Fruit fly (Drosophila melanogaster) whole organism, embryonic: ENCODE measurements around the gene pcm.

ENCODE experiments used
- Asciz ChIP-seq: fragments of 200-800 bp; sonication (Bioruptor generic); optimal IDR thresholded peaks from 2 replicates; lab custom pipeline; 2017; ENCODE audit warnings: missing biosample characterization, mild to moderate bottlenecking, missing genetic modification characterization, missing genetic modification reagents
- Bdp1 ChIP-seq: fragments of 200-800 bp; sonication (Bioruptor generic); optimal IDR thresholded peaks from 3 replicates; lab custom pipeline; 2016; ENCODE audit warnings: missing biosample characterization, missing genetic modification characterization
- Bteb2 ChIP-seq: fragments of 200-800 bp; sonication (Bioruptor generic); optimal IDR thresholded peaks from 2 replicates; lab custom pipeline; 2016; ENCODE audit warnings: missing biosample characterization, missing genetic modification characterization
- CG10147 ChIP-seq: fragments of 200-800 bp; sonication (Bioruptor generic); optimal IDR thresholded peaks from 2 replicates; lab custom pipeline; 2019; ENCODE audit warnings: missing biosample characterization, mild to moderate bottlenecking, missing genetic modification characterization, moderate library complexity
- CG10565 ChIP-seq: fragments of 200-800 bp; sonication (Bioruptor generic); optimal IDR thresholded peaks from 3 replicates; lab custom pipeline; 2016; ENCODE audit warnings: missing biosample characterization, mild to moderate bottlenecking, missing genetic modification characterization
- CG11560 ChIP-seq: fragments of 200-800 bp; sonication (Bioruptor generic); IDR thresholded peaks from 3 replicates; pipeline ENCODE4 v1.3.6; 2022; ENCODE audit warnings: missing biosample characterization, missing genetic modification characterization
- CG12071 ChIP-seq: fragments of 200-800 bp; sonication (Bioruptor generic); optimal IDR thresholded peaks from 3 replicates; lab custom pipeline; 2018; ENCODE audit warnings: missing biosample characterization, mild to moderate bottlenecking, missing genetic modification characterization
- CG13123 ChIP-seq: fragments of 200-800 bp; sonication (Bioruptor generic); optimal IDR thresholded peaks from 2 replicates; lab custom pipeline; 2016; ENCODE audit warnings: missing biosample characterization, missing genetic modification characterization
- CG13287 ChIP-seq: fragments of 200-800 bp; sonication (Bioruptor generic); IDR thresholded peaks from 2 replicates; pipeline ENCODE4 v1.3.6; 2022; ENCODE audit warnings: missing biosample characterization, missing genetic modification characterization; ENCODE audit not compliant: partially characterized antibody
- CG15479 ChIP-seq: fragments of 200-800 bp; sonication (Bioruptor generic); optimal IDR thresholded peaks from 3 replicates; lab custom pipeline; 2019; ENCODE audit warnings: missing biosample characterization, mild to moderate bottlenecking, missing genetic modification characterization, moderate library complexity
- CG17186 ChIP-seq: fragments of 200-800 bp; sonication (Bioruptor generic); optimal IDR thresholded peaks from 3 replicates; lab custom pipeline; 2017; ENCODE audit warnings: missing biosample characterization, missing genetic modification reagents, missing genetic modification characterization
- CG17361 ChIP-seq: fragments of 200-800 bp; sonication (Bioruptor generic); IDR thresholded peaks from 3 replicates; pipeline ENCODE4 v1.3.6; 2022; ENCODE audit warnings: missing biosample characterization, missing genetic modification characterization
- CG18011 ChIP-seq: fragments of 200-800 bp; sonication (Bioruptor generic); optimal IDR thresholded peaks from 2 replicates; lab custom pipeline; 2017; ENCODE audit warnings: missing biosample characterization, missing genetic modification characterization, mild to moderate bottlenecking, moderate library complexity, missing genotype
- CG30020 ChIP-seq: fragments of 200-800 bp; optimal IDR thresholded peaks from 2 replicates; lab custom pipeline; 2019; ENCODE audit warnings: missing biosample characterization, mild to moderate bottlenecking, missing genetic modification characterization, moderate library complexity
- CG3281 ChIP-seq: fragments of 200-800 bp; sonication (Bioruptor generic); optimal IDR thresholded peaks from 3 replicates; lab custom pipeline; 2017; ENCODE audit warnings: missing biosample characterization, mild to moderate bottlenecking, missing genetic modification characterization
- CG3995 ChIP-seq: fragments of 200-800 bp; sonication (Bioruptor generic); optimal IDR thresholded peaks from 3 replicates; lab custom pipeline; 2016; ENCODE audit warnings: missing biosample characterization, missing genetic modification characterization
- CG43689 ChIP-seq: fragments of 200-800 bp; sonication (Bioruptor generic); IDR thresholded peaks from 2 replicates; pipeline ENCODE4 v1.3.6; 2022; ENCODE audit warnings: missing biosample characterization, missing genetic modification characterization
- CG4707 ChIP-seq: fragments of 200-800 bp; sonication (Bioruptor generic); optimal IDR thresholded peaks from 2 replicates; lab custom pipeline; 2018; ENCODE audit warnings: missing biosample characterization, mild to moderate bottlenecking, missing genetic modification characterization, moderate library complexity
- CG4854 ChIP-seq: fragments of 200-800 bp; sonication (Bioruptor generic); optimal IDR thresholded peaks from 2 replicates; lab custom pipeline; 2016; ENCODE audit warnings: missing biosample characterization, missing genetic modification characterization, inconsistent platforms
- CG5245 ChIP-seq: fragments of 200-800 bp; sonication (Bioruptor generic); optimal IDR thresholded peaks from 3 replicates; lab custom pipeline; 2016; ENCODE audit warnings: missing biosample characterization, missing genetic modification characterization
- CG5953 ChIP-seq: fragments of 200-800 bp; sonication (Bioruptor generic); IDR thresholded peaks from 2 replicates; pipeline ENCODE4 v1.3.6; 2022; ENCODE audit warnings: missing biosample characterization, missing genetic modification characterization
- CG6683 ChIP-seq: fragments of 200-800 bp; sonication (Bioruptor generic); optimal IDR thresholded peaks from 2 replicates; lab custom pipeline; 2017; ENCODE audit warnings: missing biosample characterization, mild to moderate bottlenecking, missing genetic modification characterization, missing genetic modification reagents
- CG6791 ChIP-seq: fragments of 200-800 bp; sonication (Bioruptor generic); IDR thresholded peaks from 3 replicates; pipeline ENCODE4 v1.3.6; 2022; ENCODE audit warnings: missing biosample characterization, missing genetic modification characterization; ENCODE audit not compliant: partially characterized antibody
- CG7556 ChIP-seq: fragments of 200-800 bp; sonication (Bioruptor generic); optimal IDR thresholded peaks from 2 replicates; lab custom pipeline; 2017; ENCODE audit warnings: missing biosample characterization, mild to moderate bottlenecking, missing genetic modification characterization
- CG8089 ChIP-seq: fragments of 200-800 bp; sonication (Bioruptor generic); optimal IDR thresholded peaks from 3 replicates; lab custom pipeline; 2016; ENCODE audit warnings: missing biosample characterization, missing genetic modification characterization
- CG8281 ChIP-seq: fragments of 200-800 bp; sonication (Bioruptor generic); optimal IDR thresholded peaks from 2 replicates; lab custom pipeline; 2018; ENCODE audit warnings: missing biosample characterization, mild to moderate bottlenecking, missing genetic modification characterization, moderate library complexity
- Dad ChIP-seq: fragments of 200-800 bp; sonication (Bioruptor generic); optimal IDR thresholded peaks from 3 replicates; lab custom pipeline; 2016; ENCODE audit warnings: missing biosample characterization, missing genetic modification characterization
- Dek ChIP-seq: fragments of 200-800 bp; sonication (Bioruptor generic); optimal IDR thresholded peaks from 3 replicates; lab custom pipeline; 2019; ENCODE audit warnings: missing biosample characterization, mild to moderate bottlenecking, missing genetic modification characterization, moderate library complexity
- Dll ChIP-seq: fragments of 200-800 bp; sonication (Bioruptor generic); IDR thresholded peaks from 4 replicates; pipeline ENCODE4 v1.3.6; 2022; ENCODE audit warnings: missing biosample characterization, missing genetic modification characterization; ENCODE audit not compliant: partially characterized antibody
- E2f2 ChIP-seq: fragments of 200-800 bp; sonication (Bioruptor generic); IDR thresholded peaks from 2 replicates; pipeline ENCODE4 v1.3.6; 2022; ENCODE audit warnings: missing biosample characterization, missing genetic modification characterization
- Hand ChIP-seq: fragments of 200-800 bp; sonication (Bioruptor generic); optimal IDR thresholded peaks from 2 replicates; lab custom pipeline; 2017; ENCODE audit warnings: mild to moderate bottlenecking, missing biosample characterization, missing genetic modification reagents, missing genetic modification characterization
- MESR4 ChIP-seq: fragments of 200-800 bp; sonication (Bioruptor generic); optimal IDR thresholded peaks from 2 replicates; lab custom pipeline; 2018; ENCODE audit warnings: missing biosample characterization, mild to moderate bottlenecking, missing genetic modification characterization, moderate library complexity
- Mad ChIP-seq: fragments of 200-800 bp; sonication (Bioruptor generic); optimal IDR thresholded peaks from 2 replicates; lab custom pipeline; 2016; ENCODE audit warnings: missing biosample characterization, missing genetic modification characterization
- TFAM ChIP-seq: fragments of 200-800 bp; sonication (Bioruptor generic); optimal IDR thresholded peaks from 2 replicates; lab custom pipeline; 2017; ENCODE audit warnings: missing biosample characterization, missing genetic modification characterization, inconsistent platforms
- Trl ChIP-seq, 3 experiments: fragments of >200 bp in 2 of 3; fragments of 200-800 bp in 1 of 3; sonication (Bioruptor generic) in 1 of 3; optimal IDR thresholded peaks; 2 replicates in 1 of 3; 3 replicates in 2 of 3; lab custom pipeline; 2016 to 2017; ENCODE audit warnings: missing biosample characterization in 1 of 3, missing genetic modification characterization in 1 of 3
- ap ChIP-seq: fragments of 200-800 bp; sonication (Bioruptor generic); IDR thresholded peaks from 2 replicates; pipeline ENCODE4 v1.3.6; 2022; ENCODE audit warnings: missing biosample characterization, missing genetic modification characterization
- bcd ChIP-seq: fragments of 200-800 bp; sonication (Bioruptor generic); optimal IDR thresholded peaks from 2 replicates; lab custom pipeline; 2017; ENCODE audit warnings: missing biosample characterization, mild to moderate bottlenecking, missing genetic modification characterization
- cas ChIP-seq: fragments of 200-800 bp; sonication (Bioruptor generic); IDR thresholded peaks from 2 replicates; pipeline ENCODE4 v1.3.6; 2022; ENCODE audit warnings: missing biosample characterization, missing genetic modification characterization
- chinmo ChIP-seq: fragments of 200-800 bp; sonication (Bioruptor generic); IDR thresholded peaks from 4 replicates; pipeline ENCODE4 v1.3.6; 2022; ENCODE audit warnings: missing biosample characterization, missing genetic modification characterization; ENCODE audit not compliant: partially characterized antibody
- ci ChIP-seq: fragments of 200-800 bp; sonication (Bioruptor generic); IDR thresholded peaks from 3 replicates; pipeline ENCODE4 v1.3.6; 2022; ENCODE audit warnings: missing biosample characterization, missing genetic modification characterization
- croc ChIP-seq: fragments of 200-800 bp; sonication (Bioruptor generic); conservative IDR thresholded peaks from 3 replicates; pipeline ENCODE4 v1.3.6; 2022; ENCODE audit warnings: missing biosample characterization, missing genetic modification characterization
- dm ChIP-seq: fragments of 200-800 bp; sonication (Bioruptor generic); optimal IDR thresholded peaks from 3 replicates; lab custom pipeline; 2016; ENCODE audit warnings: missing biosample characterization, missing genetic modification characterization
- ems ChIP-seq: fragments of 200-800 bp; sonication (Bioruptor generic); optimal IDR thresholded peaks from 3 replicates; lab custom pipeline; 2016; ENCODE audit warnings: missing biosample characterization, missing genetic modification characterization
- h ChIP-seq: fragments of >200 bp; optimal IDR thresholded peaks from 2 replicates; lab custom pipeline; 2017
- jing ChIP-seq: fragments of 200-800 bp; sonication (Bioruptor generic); optimal IDR thresholded peaks from 2 replicates; lab custom pipeline; 2018; ENCODE audit warnings: missing biosample characterization, mild to moderate bottlenecking, missing genetic modification characterization
- nerfin-1 ChIP-seq: fragments of 200-800 bp; sonication (Bioruptor generic); optimal IDR thresholded peaks from 3 replicates; lab custom pipeline; 2019; ENCODE audit warnings: missing biosample characterization, mild to moderate bottlenecking, missing genetic modification characterization, moderate library complexity
- onecut ChIP-seq: fragments of 200-800 bp; sonication (Bioruptor generic); IDR thresholded peaks from 2 replicates; pipeline ENCODE4 v1.3.6; 2022; ENCODE audit warnings: missing biosample characterization, missing genetic modification characterization
- psq ChIP-seq: fragments of 200-800 bp; sonication (Bioruptor generic); optimal IDR thresholded peaks from 2 replicates; lab custom pipeline; 2017; ENCODE audit warnings: missing biosample characterization, missing genetic modification characterization
- salm ChIP-seq: fragments of 200-800 bp; sonication (Bioruptor generic); optimal IDR thresholded peaks from 2 replicates; lab custom pipeline; 2018; ENCODE audit warnings: missing biosample characterization, mild to moderate bottlenecking, missing genetic modification characterization
- wek ChIP-seq: fragments of 200-800 bp; sonication (Bioruptor generic); optimal IDR thresholded peaks from 3 replicates; lab custom pipeline; 2018; ENCODE audit warnings: missing biosample characterization, mild to moderate bottlenecking, missing genetic modification characterization, moderate library complexity

pcm gene

DNA sequence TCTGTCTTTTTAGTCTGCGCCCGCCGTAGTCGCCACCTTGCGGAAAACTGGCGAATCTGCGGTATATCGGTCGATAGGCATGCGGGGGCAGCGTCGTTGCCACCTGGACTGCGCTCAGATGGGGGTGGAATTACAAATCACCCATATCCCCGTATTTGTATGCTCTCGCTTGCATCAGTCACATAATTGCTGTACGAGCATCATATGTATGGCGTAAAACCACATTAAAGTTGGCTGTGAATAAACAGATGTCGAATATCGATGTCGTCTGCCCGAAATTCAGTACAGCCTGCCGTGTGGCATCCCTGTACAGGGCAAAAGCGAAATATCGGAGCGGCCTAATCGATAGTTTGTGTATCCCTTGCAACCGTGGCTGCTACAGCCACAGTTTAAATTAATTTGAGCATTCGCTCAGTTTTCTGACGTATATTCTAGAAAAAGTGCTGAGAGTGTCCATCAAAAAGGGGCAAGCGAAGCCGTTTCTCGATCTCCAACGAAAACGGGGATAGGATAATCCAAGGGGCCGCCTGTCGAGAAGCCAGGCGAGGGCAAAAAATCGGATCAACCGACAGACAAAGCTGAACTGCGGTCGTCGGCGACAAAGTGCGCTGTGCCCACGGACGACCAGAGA is 30.1 kb upstream of the pcm start, which contains the start of the genes Idh3a and CoRest (continued):
- no peak for TF ChIP-seq ci (GFP tag; lab: Robert Waterston, UW)
- TF ChIP-seq CG5953 (GFP tag; lab: Robert Waterston, UW), result no peak
- no peak for TF ChIP-seq ems (GFP tag; lab: Kevin White, UChicago)
- no peak for TF ChIP-seq Bteb2 (GFP tag; lab: Kevin White, UChicago)
- TF ChIP-seq CG5245 (GFP tag; lab: Kevin White, UChicago), result no peak
- TF ChIP-seq CG18011 (GFP tag; lab: Kevin White, UChicago), result no peak
- peak; percentile 37 for TF ChIP-seq dm (GFP tag; lab: Kevin White, UChicago)
- no peak for TF ChIP-seq CG4707
- TF ChIP-seq Dad (GFP tag; lab: Kevin White, UChicago), result peak; percentile 17
- TF ChIP-seq CG11560 (tag; lab: Robert Waterston, UW), result peak; percentile 57; the same call in 1 of the 3 replicates
- TF ChIP-seq CG8281 (tag; lab: Kevin White, UChicago), result no peak
- peak; percentile 54; the same call in 2 of the 3 replicates for TF ChIP-seq CG6791 (GFP tag; lab: Robert Waterston, UW)
- TF ChIP-seq Bdp1, result no peak
- peak; percentile 73 for TF ChIP-seq CG13287 (GFP tag; lab: Robert Waterston, UW)
- no peak for TF ChIP-seq CG43689 (GFP tag; lab: Robert Waterston, UW)
- TF ChIP-seq CG10565 (GFP tag; lab: Kevin White, UChicago), result no peak
- TF ChIP-seq CG3995 (GFP tag; lab: Kevin White, UChicago), result peak; percentile 8
- TF ChIP-seq CG10147 (GFP tag; lab: Kevin White, UChicago), result no peak
- no peak for TF ChIP-seq CG8089
- TF ChIP-seq CG13123 (GFP tag; lab: Kevin White, UChicago), result no peak
- TF ChIP-seq Asciz, result no peak
- peak; percentile 33 for TF ChIP-seq CG30020 (tag; lab: Kevin White, UChicago)
- TF ChIP-seq onecut, result peak; percentile 25; the same call in 1 of the 2 replicates
- TF ChIP-seq cas, result no peak
- TF ChIP-seq chinmo, result 0 out of 4 replicates have a peak, but pooled peaks have one; percentile 48
- TF ChIP-seq Mad (GFP tag; lab: Kevin White, UChicago), result no peak
- no peak for TF ChIP-seq TFAM (GFP tag; lab: Kevin White, UChicago)
- TF ChIP-seq psq, result no peak
- no peak for TF ChIP-seq CG7556 (GFP tag; lab: Kevin White, UChicago)
- no peak for TF ChIP-seq wek
- TF ChIP-seq MESR4, result peak; percentile 8
- no peak for TF ChIP-seq CG4854
- TF ChIP-seq CG15479 (GFP tag; lab: Kevin White, UChicago), result no peak
- TF ChIP-seq E2f2 (GFP tag; lab: Robert Waterston, UW), result peak; percentile 63
- TF ChIP-seq CG12071 (GFP tag; lab: Kevin White, UChicago), result no peak
- TF ChIP-seq ap (GFP tag; lab: Robert Waterston, UW), result no peak
- TF ChIP-seq Dek, result no peak
- no peak for TF ChIP-seq CG17361 (GFP tag; lab: Robert Waterston, UW)
- TF ChIP-seq nerfin-1, result peak; percentile 14
- TF ChIP-seq salm, result no peak
- no peak for TF ChIP-seq Hand
- TF ChIP-seq bcd (GFP tag; lab: Kevin White, UChicago), result no peak
- no peak for TF ChIP-seq CG3281
- TF ChIP-seq CG17186, result peak; percentile 77
- TF ChIP-seq h (lab: Kevin White, UChicago), result no peak
- TF ChIP-seq croc, result no peak
- no peak for TF ChIP-seq Trl (optimal IDR thresholded peaks at IDR 0.05; lab: Kevin White, UChicago)
- peak; percentile 1 for TF ChIP-seq Trl (GFP tag; optimal IDR thresholded peaks at IDR 0.05; lab: Kevin White, UChicago)
- TF ChIP-seq CG6683 (GFP tag; lab: Kevin White, UChicago), result no peak
- no peak for TF ChIP-seq jing (GFP tag; lab: Kevin White, UChicago)
- peak; percentile 77 for TF ChIP-seq Dll
